Worm (Caenorhabditis elegans): Measurements from ENCODE around the gene F31D4.2.
A peak's percentile ranks its signal among the peaks of the same experiment; 100 is the strongest.

DNA sequence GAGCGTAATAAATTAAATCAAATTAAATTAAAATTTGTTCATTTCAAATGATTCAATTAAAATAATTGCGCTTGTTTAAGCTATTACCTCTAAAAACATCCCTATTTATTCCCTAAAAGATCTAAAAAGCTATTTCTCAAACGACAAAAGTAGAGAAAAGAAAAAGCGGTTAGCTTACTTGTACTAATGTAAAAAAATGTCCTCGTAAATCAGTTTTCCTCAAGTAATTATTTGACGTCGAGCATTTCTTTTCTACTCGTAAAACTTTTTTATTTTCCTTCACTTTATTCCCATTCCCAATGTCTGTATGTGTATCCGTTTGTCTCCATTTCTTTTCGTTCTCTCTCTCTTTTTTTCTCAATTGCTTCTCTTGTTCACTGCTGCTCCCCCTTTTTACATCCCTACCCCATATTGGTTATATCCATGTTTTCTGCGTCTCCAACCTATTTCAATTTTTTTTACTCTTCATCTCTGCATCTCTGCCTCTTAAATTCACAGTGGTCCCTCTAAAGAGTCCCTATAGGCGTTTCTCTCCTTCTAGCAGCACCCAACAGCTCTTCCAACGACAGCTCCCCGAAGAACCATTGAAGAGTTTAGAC, 33.8 kb upstream of the F31D4.2 start, which contains the start of gene unc-80:
- no peak for TF ChIP-seq nhr-43 (tag; optimal IDR thresholded peaks at IDR 0.05; ENCODE audit: poor library complexity, severe bottlenecking)
- TF ChIP-seq lin-15B (tag; optimal IDR thresholded peaks at IDR 0.05), result peak; percentile 31
- TF ChIP-seq ceh-28 (tag; optimal IDR thresholded peaks at IDR 0.05), result no peak
- TF ChIP-seq nhr-12 (tag; optimal IDR thresholded peaks at IDR 0.05), result no peak
- peak; percentile 51 for TF ChIP-seq lin-39 (tag; optimal IDR thresholded peaks at IDR 0.05)
- no peak for TF ChIP-seq nhr-237 (tag; optimal IDR thresholded peaks at IDR 0.05)
- no peak for TF ChIP-seq unc-62 (GFP tag; optimal IDR thresholded peaks at IDR 0.05)
- no peak for TF ChIP-seq nhr-76 (tag; optimal IDR thresholded peaks at IDR 0.05)
- no peak for TF ChIP-seq nhr-28 (tag; optimal IDR thresholded peaks at IDR 0.05)
- no peak for TF ChIP-seq pha-4 (tag; optimal IDR thresholded peaks at IDR 0.05)
- peak; percentile 81 for TF ChIP-seq nfya-1 (tag; optimal IDR thresholded peaks at IDR 0.05; ENCODE audit: insufficient read depth)

All from whole organism, L3 larva.